Fruit fly (Drosophila melanogaster): ENCODE measurements around the gene CG32797.
A peak's percentile ranks its signal among the peaks of the same experiment; 100 is the strongest.

The CG32797 gene

DNA sequence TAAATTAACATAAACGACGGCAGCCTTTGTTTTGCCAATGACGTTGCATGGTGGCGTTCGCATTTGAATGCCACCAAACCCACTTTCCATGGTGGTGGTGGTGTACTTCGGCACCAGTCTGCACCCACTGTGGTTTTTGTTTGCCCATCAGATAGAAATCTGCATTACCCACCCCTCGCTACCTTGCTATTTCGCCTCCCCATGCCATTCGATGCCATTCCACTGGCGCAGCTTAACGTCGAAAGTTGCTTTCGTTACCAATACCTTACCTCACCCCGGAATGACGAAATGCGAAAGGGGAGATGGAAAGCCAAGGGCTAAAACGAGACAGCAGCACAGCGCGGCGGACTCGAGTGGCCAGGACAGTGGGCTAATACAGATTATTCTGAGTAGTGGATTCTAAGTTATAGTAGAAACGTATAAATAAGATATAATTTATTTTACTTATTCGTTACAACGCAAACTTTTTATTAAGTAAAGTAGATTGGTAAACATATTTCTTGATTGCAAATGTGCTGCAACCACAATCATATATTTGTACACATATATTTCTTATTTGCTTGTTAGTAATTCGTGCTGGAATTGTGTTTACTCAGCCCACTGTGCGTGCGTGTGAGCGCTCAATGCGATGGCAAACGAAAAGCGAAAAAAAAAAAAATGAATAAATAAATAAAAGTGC lies 29.3 kb downstream of the CG32797 start (continued):
- TF ChIP-seq lz (GFP tag; optimal IDR thresholded peaks at IDR 0.05) (peak; percentile 47), Met (GFP tag; optimal IDR thresholded peaks at IDR 0.05) (peak; percentile 62), achi (GFP tag; optimal IDR thresholded peaks at IDR 0.05) (peak; percentile 59), CG10669 (GFP tag; optimal IDR thresholded peaks at IDR 0.05) (peak; percentile 18), CG3919 (GFP tag; optimal IDR thresholded peaks at IDR 0.05) (peak; percentile 42), spab (GFP tag; optimal IDR thresholded peaks at IDR 0.05) (peak; percentile 20), CG11762 (GFP tag; optimal IDR thresholded peaks at IDR 0.05; ENCODE audit: insufficient read depth) (no peak), fd59A (GFP tag; optimal IDR thresholded peaks at IDR 0.05) (peak; percentile 43), CG6276 (GFP tag; optimal IDR thresholded peaks at IDR 0.05) (peak; percentile 10)

DNA sequence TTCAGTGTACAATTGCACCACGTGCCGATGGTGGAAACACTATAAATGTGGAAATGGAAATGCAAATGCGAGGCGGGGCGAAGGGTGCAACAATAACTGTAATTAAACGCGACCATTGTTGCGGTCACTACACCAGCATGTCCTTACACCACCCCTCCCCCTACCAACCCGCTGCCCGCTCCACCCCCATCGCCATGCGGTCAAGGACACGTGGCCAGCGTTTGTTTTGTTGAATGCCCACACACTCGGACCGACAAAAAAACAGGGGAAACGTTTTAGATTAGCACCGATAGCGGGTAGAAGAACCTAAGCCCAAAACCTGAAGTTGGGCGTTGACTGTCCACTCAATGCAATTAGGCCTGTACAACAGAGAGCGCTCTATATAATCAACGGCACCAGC lies 31.1 kb downstream of the CG32797 start:
- TF ChIP-seq OdsH (GFP tag; optimal IDR thresholded peaks at IDR 0.05), result no peak
- no peak for TF ChIP-seq fd85E (GFP tag; optimal IDR thresholded peaks at IDR 0.05)
- TF ChIP-seq CG15336 (GFP tag; IDR thresholded peaks at IDR 0.05), result no peak
- TF ChIP-seq Sox14 (GFP tag; optimal IDR thresholded peaks at IDR 0.05), result no peak
- no peak for TF ChIP-seq CG3032 (tag; optimal IDR thresholded peaks at IDR 0.05)
- no peak for TF ChIP-seq CG31627 (GFP tag; optimal IDR thresholded peaks at IDR 0.05)
- TF ChIP-seq CG7368 (GFP tag; optimal IDR thresholded peaks at IDR 0.05), result no peak
- no peak for TF ChIP-seq CG3919 (GFP tag; optimal IDR thresholded peaks at IDR 0.05)
- TF ChIP-seq Sox15 (GFP tag; optimal IDR thresholded peaks at IDR 0.05), result no peak
- TF ChIP-seq Hr4 (GFP tag; optimal IDR thresholded peaks at IDR 0.05), result no peak
- TF ChIP-seq CG9139 (GFP tag; optimal IDR thresholded peaks at IDR 0.05), result no peak
- TF ChIP-seq salr (GFP tag; optimal IDR thresholded peaks at IDR 0.05), result no peak
- no peak for TF ChIP-seq pdm3 (GFP tag; optimal IDR thresholded peaks at IDR 0.05)
- TF ChIP-seq Met (GFP tag; optimal IDR thresholded peaks at IDR 0.05), result no peak
- no peak for TF ChIP-seq CG11294 (GFP tag; IDR thresholded peaks at IDR 0.05)
- no peak for TF ChIP-seq dsx (GFP tag; optimal IDR thresholded peaks at IDR 0.05; ENCODE audit: poor library complexity, severe bottlenecking)
- TF ChIP-seq CG6854 (GFP tag; optimal IDR thresholded peaks at IDR 0.05), result no peak
- TF ChIP-seq Gug (GFP tag; IDR thresholded peaks at IDR 0.05), result no peak
- TF ChIP-seq CG6808 (GFP tag; optimal IDR thresholded peaks at IDR 0.05), result no peak
- no peak for TF ChIP-seq CG34406 (GFP tag; optimal IDR thresholded peaks at IDR 0.05)

DNA sequence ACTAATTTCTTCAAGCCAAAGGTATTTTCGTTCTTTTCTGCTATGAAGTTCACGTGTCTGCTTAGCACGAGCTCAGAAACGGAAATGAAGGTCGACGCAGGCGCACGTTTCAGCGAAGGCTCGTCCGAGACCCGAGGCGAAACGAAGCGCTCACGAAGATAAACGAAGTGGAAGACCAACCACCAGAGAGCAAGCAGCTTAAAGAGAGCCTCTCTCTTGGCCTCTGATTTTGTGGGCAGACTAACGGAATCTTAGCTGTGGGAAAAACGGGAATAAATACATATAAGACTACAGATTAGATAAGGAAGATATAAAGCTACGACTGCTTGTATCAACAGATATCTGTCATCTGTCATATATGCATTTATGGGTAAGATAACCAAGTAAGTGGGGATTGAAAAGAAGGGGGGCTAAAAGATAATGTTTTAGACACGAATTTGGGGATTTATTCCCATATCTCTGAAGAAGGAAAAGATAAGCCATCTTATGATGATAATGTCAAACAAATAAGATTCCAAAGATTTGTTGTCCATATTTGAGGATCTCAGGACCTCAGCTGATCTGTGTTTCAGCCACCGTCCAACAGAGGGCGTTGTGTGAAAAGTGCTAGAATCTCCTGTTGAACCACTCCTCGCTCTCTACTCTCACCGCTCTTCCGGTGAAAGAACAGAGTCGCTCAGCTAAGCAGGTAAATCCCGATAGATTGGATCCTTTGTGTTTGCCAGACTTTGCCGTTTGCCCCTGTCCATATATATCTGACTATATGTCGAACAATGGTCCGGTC lies 37.9 kb downstream of the CG32797 start, which contains the start of gene PsGEF:
TSS of gene PsGEF (minus strand) at position 86 of the 784 bp plus-strand sequence.
- no peak for TF ChIP-seq pdm3 (GFP tag; optimal IDR thresholded peaks at IDR 0.05)
- no peak for TF ChIP-seq CG6792 (GFP tag; optimal IDR thresholded peaks at IDR 0.05)
- no peak for TF ChIP-seq topi (GFP tag; optimal IDR thresholded peaks at IDR 0.05)
- no peak for TF ChIP-seq cyc (GFP tag; optimal IDR thresholded peaks at IDR 0.05)
- TF ChIP-seq fkh (GFP tag; optimal IDR thresholded peaks at IDR 0.05), result peak; percentile 3
- no peak for TF ChIP-seq Hr39 (GFP tag; optimal IDR thresholded peaks at IDR 0.05)
- no peak for TF ChIP-seq Lpt (GFP tag; optimal IDR thresholded peaks at IDR 0.05)
- no peak for TF ChIP-seq CG11902 (GFP tag; optimal IDR thresholded peaks at IDR 0.05)
- TF ChIP-seq CG16779 (tag; optimal IDR thresholded peaks at IDR 0.05), result no peak

All from whole organism, prepupa.